Worm (Caenorhabditis elegans) whole organism, L4 larva: Measurements from ENCODE around the gene C18D4.3.

ENCODE experiments used
- F26F4.8 ChIP-seq: fragments of 200-800 bp; sonication (Bioruptor generic); conservative IDR thresholded peaks from 2 replicates; pipeline ENCODE4 v1.3.6; 2022; ENCODE audit warnings: missing genetic modification characterization, missing compliant biosample characterization
- F44E2.7 ChIP-seq: fragments of 200-800 bp; sonication (Bioruptor generic); IDR thresholded peaks from 2 replicates; pipeline ENCODE4 v2.1.2; 2022; ENCODE audit warnings: missing genetic modification characterization, missing compliant biosample characterization
- Y105C5A.15 ChIP-seq: fragments of 200-800 bp; sonication (Bioruptor generic); IDR thresholded peaks from 2 replicates; pipeline ENCODE4 v1.3.6; 2022; ENCODE audit warnings: missing genetic modification characterization, missing compliant biosample characterization
- Y75B8A.6 ChIP-seq: fragments of 200-800 bp; sonication (Bioruptor generic); IDR thresholded peaks from 2 replicates; pipeline ENCODE4 v1.3.6; 2022; ENCODE audit warnings: missing genetic modification reagents, missing genetic modification characterization, missing compliant biosample characterization
- aha-1 ChIP-seq: fragments of 150-350 bp; peaks from one replicate; lab custom pipeline; 2014; ENCODE audit warnings: missing biosample characterization, missing genetic modification characterization
- aly-2 ChIP-seq: sonication (generic microtip); optimal IDR thresholded peaks from 2 replicates; lab custom pipeline; 2018; ENCODE audit warnings: missing biosample characterization, missing genetic modification characterization
- arid-1 ChIP-seq: fragments of 200-800 bp; sonication (Bioruptor generic); conservative IDR thresholded peaks from 2 replicates; pipeline ENCODE4 v1.3.6; 2022; ENCODE audit warnings: missing genetic modification reagents, missing genetic modification characterization, missing compliant biosample characterization
- attf-4 ChIP-seq: sonication (generic microtip); optimal IDR thresholded peaks from 3 replicates; lab custom pipeline; 2017; ENCODE audit warnings: missing biosample characterization, missing genetic modification characterization
- ceh-82 ChIP-seq: sonication (generic microtip); optimal IDR thresholded peaks from 2 replicates; lab custom pipeline; 2017; ENCODE audit warnings: missing biosample characterization, missing genetic modification characterization
- cey-2 ChIP-seq: sonication (generic microtip); optimal IDR thresholded peaks from 3 replicates; lab custom pipeline; 2017; ENCODE audit warnings: missing genetic modification characterization, mild to moderate bottlenecking, missing compliant biosample characterization, antibody characterized with exemption, borderline replicate concordance; ENCODE audit not compliant: insufficient read depth
- daf-19 ChIP-seq: fragments of 200-800 bp; sonication (Bioruptor generic); conservative IDR thresholded peaks from 2 replicates; pipeline ENCODE4 v1.3.6; 2022; ENCODE audit warnings: missing genetic modification characterization, missing compliant biosample characterization
- dmd-8 ChIP-seq: fragments of 200-800 bp; sonication (Bioruptor generic); IDR thresholded peaks from 2 replicates; pipeline ENCODE4 v1.3.6; 2022; ENCODE audit warnings: missing genetic modification characterization, missing compliant biosample characterization
- duxl-1 ChIP-seq: sonication (generic microtip); optimal IDR thresholded peaks from 2 replicates; lab custom pipeline; 2016; ENCODE audit warnings: mild to moderate bottlenecking, missing genetic modification characterization, moderate library complexity, missing compliant biosample characterization; ENCODE audit not compliant: poor library complexity
- egl-27 ChIP-seq: sonication (generic microtip); optimal IDR thresholded peaks from 3 replicates; lab custom pipeline; 2017; ENCODE audit warnings: missing biosample characterization, missing genetic modification reagents, missing genetic modification characterization
- fkh-10 ChIP-seq: fragments of 150-350 bp; optimal IDR thresholded peaks from 2 replicates; lab custom pipeline; 2014; ENCODE audit warnings: missing biosample characterization, missing genetic modification reagents, missing genetic modification characterization
- lim-7 ChIP-seq: fragments of 200-800 bp; sonication (Bioruptor generic); IDR thresholded peaks from 2 replicates; pipeline ENCODE4 v1.3.6; 2022; ENCODE audit warnings: missing genetic modification characterization, missing compliant biosample characterization
- lin-29 ChIP-seq: fragments of 200-800 bp; sonication (Bioruptor generic); IDR thresholded peaks from 2 replicates; pipeline ENCODE4 v1.3.6; 2022; ENCODE audit warnings: missing genetic modification reagents, missing genetic modification characterization, missing compliant biosample characterization
- lin-39 ChIP-seq: fragments of 150-350 bp; optimal IDR thresholded peaks from 2 replicates; lab custom pipeline; 2014; ENCODE audit warnings: missing biosample characterization, missing genetic modification reagents, missing genetic modification characterization
- madf-9 ChIP-seq: fragments of 200-800 bp; sonication (Bioruptor generic); conservative IDR thresholded peaks from 2 replicates; pipeline ENCODE4 v1.3.6; 2022; ENCODE audit warnings: missing genetic modification reagents, missing genetic modification characterization, missing compliant biosample characterization
- mes-2 ChIP-seq: sonication (generic microtip); optimal IDR thresholded peaks from 2 replicates; lab custom pipeline; 2016; ENCODE audit warnings: missing genotype, mild to moderate bottlenecking, missing genetic modification characterization, missing compliant biosample characterization; ENCODE audit not compliant: poor library complexity, severe bottlenecking
- nhr-102 ChIP-seq: sonication (generic microtip); optimal IDR thresholded peaks from 2 replicates; lab custom pipeline; 2016; ENCODE audit warnings: mild to moderate bottlenecking, missing genetic modification characterization, moderate library complexity, missing compliant biosample characterization
- nhr-111 ChIP-seq: fragments of 200-800 bp; sonication (Bioruptor generic); optimal IDR thresholded peaks from 2 replicates; lab custom pipeline; 2018; ENCODE audit warnings: mild to moderate bottlenecking, missing genetic modification characterization, missing compliant biosample characterization
- nhr-42 ChIP-seq: fragments of 200-800 bp; sonication (Bioruptor generic); IDR thresholded peaks from 2 replicates; pipeline ENCODE4 v1.3.6; 2022; ENCODE audit warnings: missing genetic modification characterization, missing compliant biosample characterization
- nhr-48 ChIP-seq: sonication (generic microtip); optimal IDR thresholded peaks from 2 replicates; lab custom pipeline; 2016; ENCODE audit warnings: mild to moderate bottlenecking, missing genetic modification characterization, missing compliant biosample characterization
- nhr-76 ChIP-seq: fragments of 150-350 bp; optimal IDR thresholded peaks from 2 replicates; lab custom pipeline; 2014; ENCODE audit warnings: missing biosample characterization, missing genetic modification characterization
- pqm-1 ChIP-seq: sonication (generic microtip); optimal IDR thresholded peaks from 2 replicates; lab custom pipeline; 2017; ENCODE audit warnings: missing biosample characterization, missing genetic modification characterization
- rbr-2 ChIP-seq: sonication (generic microtip); optimal IDR thresholded peaks from 2 replicates; lab custom pipeline; 2016; ENCODE audit warnings: missing genotype, missing genetic modification characterization, missing compliant biosample characterization
- sdz-12 ChIP-seq: fragments of 200-800 bp; sonication (Bioruptor generic); optimal IDR thresholded peaks from 2 replicates; lab custom pipeline; 2018; ENCODE audit warnings: mild to moderate bottlenecking, missing genetic modification characterization, missing compliant biosample characterization
- set-16 ChIP-seq: fragments of 200-800 bp; sonication (Bioruptor generic); IDR thresholded peaks from 2 replicates; pipeline ENCODE4 v1.3.6; 2022; ENCODE audit warnings: missing genetic modification reagents, missing genetic modification characterization, missing compliant biosample characterization
- snpc-1.2 ChIP-seq: fragments of 200-800 bp; sonication (Bioruptor generic); IDR thresholded peaks from 2 replicates; pipeline ENCODE4 v1.3.6; 2022; ENCODE audit warnings: missing genetic modification reagents, missing genetic modification characterization, missing compliant biosample characterization
- spr-1 ChIP-seq: sonication (generic microtip); optimal IDR thresholded peaks from 2 replicates; lab custom pipeline; 2016; ENCODE audit warnings: mild to moderate bottlenecking, missing genetic modification characterization, missing compliant biosample characterization
- unc-39 ChIP-seq: sonication (generic microtip); optimal IDR thresholded peaks from 2 replicates; lab custom pipeline; 2017; ENCODE audit warnings: missing biosample characterization, missing genetic modification characterization
- unc-62 ChIP-seq, 3 experiments: fragments of 150-350 bp in 1 of 3; sonication (generic microtip); optimal IDR thresholded peaks in 2 of 3; peaks in 1 of 3; 1 replicate in 1 of 3; 2 replicates in 2 of 3; lab custom pipeline; 2014 to 2017; ENCODE audit warnings: missing biosample characterization in 3 of 3, missing genetic modification characterization in 3 of 3, missing genetic modification reagents in 3 of 3, missing genotype in 1 of 3
- vab-7 ChIP-seq: fragments of 200-800 bp; sonication (Bioruptor generic); IDR thresholded peaks from 2 replicates; pipeline ENCODE4 v1.3.6; 2022; ENCODE audit warnings: missing genetic modification reagents, missing genetic modification characterization, missing compliant biosample characterization
- zag-1 ChIP-seq: fragments of 150-350 bp; optimal IDR thresholded peaks from 2 replicates; lab custom pipeline; 2014; ENCODE audit warnings: missing biosample characterization, missing genetic modification characterization
- zfp-3 ChIP-seq: fragments of 200-800 bp; sonication (Bioruptor generic); conservative IDR thresholded peaks from 2 replicates; pipeline ENCODE4 v1.3.6; 2022; ENCODE audit warnings: missing genetic modification reagents, missing genetic modification characterization, missing compliant biosample characterization
- zip-2 ChIP-seq: fragments of 150-350 bp; optimal IDR thresholded peaks from 2 replicates; lab custom pipeline; 2014; ENCODE audit warnings: missing biosample characterization, missing genetic modification characterization
- ztf-11 ChIP-seq: fragments of 150-350 bp; optimal IDR thresholded peaks from 2 replicates; lab custom pipeline; 2014; ENCODE audit warnings: missing biosample characterization, missing genetic modification characterization
- ztf-7 ChIP-seq: fragments of 150-350 bp; optimal IDR thresholded peaks from 2 replicates; lab custom pipeline; 2014; ENCODE audit warnings: missing biosample characterization, missing genetic modification characterization

The C18D4.3 gene

ce11 chrV:17530486-17530885 is 2.1 kb downstream of the C18D4.3 start, which contains the start of gene C18D4.12:
C18D4.12 (minus strand) TSS chrV:17530586.
- TF ChIP-seq snpc-1.2 (GFP tag; lab: Robert Waterston, UW) (no peak), unc-62 (GFP tag; optimal IDR thresholded peaks at IDR 0.05 in 1 of 2; lab: Kevin White, UChicago) (no peak), unc-62 (tag; optimal IDR thresholded peaks at IDR 0.05; lab: Kevin White, UChicago) (no peak), aha-1 (peak; percentile 8), zag-1 (tag; lab: Kevin White, UChicago) (no peak)

- TF ChIP-seq nhr-102 (no peak), unc-39 (tag; lab: Kevin White, UChicago) (no peak), nhr-76 (tag; lab: Kevin White, UChicago) (no peak), spr-1 (no peak)
Observed at ce11 chrV:17527729-17528128, 4.9 kb downstream of the C18D4.3 start, which contains the start of gene srz-90. srz-90 (plus strand) TSS chrV:17528029.

- TF ChIP-seq nhr-48 (no peak), lin-29 (no peak), lim-7 (GFP tag; lab: Robert Waterston, UW) (no peak), F26F4.8 (GFP tag; lab: Robert Waterston, UW) (no peak), zfp-3 (GFP tag; lab: Robert Waterston, UW) (no peak), zip-2 (tag; lab: Kevin White, UChicago) (no peak), madf-9 (no peak), ceh-82 (no peak), attf-4 (tag; lab: Kevin White, UChicago) (no peak), duxl-1 (no peak), egl-27 (tag; lab: Kevin White, UChicago) (no peak), nhr-42 (GFP tag; lab: Robert Waterston, UW) (no peak), Y105C5A.15 (GFP tag; lab: Robert Waterston, UW) (no peak), cey-2 (tag; lab: Kevin White, UChicago) (no peak), F44E2.7 (no peak), mes-2 (tag; lab: Kevin White, UChicago) (no peak)
Observed at ce11 chrV:17520735-17521134, 11.9 kb downstream of the C18D4.3 start, which contains the start of gene fbxa-136. fbxa-136 (plus strand) TSS chrV:17521035.

ce11 chrV:17513831-17514230 is 18.8 kb downstream of the C18D4.3 start:
- TF ChIP-seq vab-7 (GFP tag; lab: Robert Waterston, UW) (0 out of 2 replicates have a peak, but pooled peaks have one; percentile 26), dmd-8 (GFP tag; lab: Robert Waterston, UW) (no peak), lim-7 (GFP tag; lab: Robert Waterston, UW) (peak; percentile 28; the same call in 1 of the 2 replicates), fkh-10 (GFP tag; lab: Kevin White, UChicago) (no peak)

- TF ChIP-seq daf-19 (no peak), set-16 (GFP tag; lab: Robert Waterston, UW) (peak; percentile 67)
Observed at ce11 chrV:17512763-17513162, 19.8 kb downstream of the C18D4.3 start.

- no peak for TF ChIP-seq ztf-11 (tag; lab: Kevin White, UChicago)
- no peak for TF ChIP-seq lin-39 (tag; lab: Kevin White, UChicago)
- TF ChIP-seq ztf-7 (tag; lab: Kevin White, UChicago), result no peak
- no peak for TF ChIP-seq rbr-2 (tag; lab: Kevin White, UChicago)
- no peak for TF ChIP-seq arid-1 (GFP tag; lab: Robert Waterston, UW)
- TF ChIP-seq Y75B8A.6 (GFP tag; lab: Robert Waterston, UW), result no peak
- TF ChIP-seq sdz-12 (GFP tag; lab: Kevin White, UChicago), result no peak
- TF ChIP-seq zip-2 (tag; lab: Kevin White, UChicago), result no peak
- TF ChIP-seq aly-2, result no peak
- no peak for TF ChIP-seq pqm-1
- TF ChIP-seq nhr-111 (GFP tag; lab: Kevin White, UChicago), result no peak
- no peak for TF ChIP-seq fkh-10 (GFP tag; lab: Kevin White, UChicago)
- TF ChIP-seq, all 104 proteins: peak for 0
Observed at ce11 chrV:17508493-17508892, 24.1 kb downstream of the C18D4.3 start, which contains the start of gene srw-32. srw-32 (plus strand) TSS chrV:17508793.
